Worm (Caenorhabditis elegans) whole organism, early embryonic: ENCODE data around the gene E02H4.2.

Source experiments
- B0310.2 ChIP-seq: sonication (generic microtip); optimal IDR thresholded peaks from 2 replicates; lab custom pipeline; 2016; ENCODE audit warnings: mild to moderate bottlenecking, missing genetic modification characterization, missing compliant biosample characterization
- F13C5.2 ChIP-seq: sonication (generic microtip); optimal IDR thresholded peaks from 2 replicates; lab custom pipeline; 2017; ENCODE audit warnings: mild to moderate bottlenecking, missing genetic modification characterization, inconsistent platforms, missing compliant biosample characterization
- aly-1 ChIP-seq: sonication (generic microtip); optimal IDR thresholded peaks from 2 replicates; lab custom pipeline; 2016; ENCODE audit warnings: missing genetic modification characterization, missing compliant biosample characterization
- ama-1 ChIP-seq: fragments of 150-350 bp; optimal IDR thresholded peaks from 2 replicates; lab custom pipeline; 2014
- ceh-13 ChIP-seq: fragments of 200-800 bp; sonication (Bioruptor generic); optimal IDR thresholded peaks from 2 replicates; lab custom pipeline; 2018; ENCODE audit warnings: mild to moderate bottlenecking, missing genetic modification characterization, missing compliant biosample characterization
- ceh-36 ChIP-seq: sonication (generic microtip); optimal IDR thresholded peaks from 2 replicates; lab custom pipeline; 2016; ENCODE audit warnings: missing genetic modification characterization, inconsistent platforms, missing compliant biosample characterization
- ets-7 ChIP-seq: sonication (generic microtip); optimal IDR thresholded peaks from 2 replicates; lab custom pipeline; 2016; ENCODE audit warnings: missing genotype, missing genetic modification characterization, missing compliant biosample characterization
- flt-1 ChIP-seq: fragments of 200-800 bp; sonication (Bioruptor generic); IDR thresholded peaks from 2 replicates; pipeline ENCODE4 v1.3.6; 2022; ENCODE audit warnings: missing genetic modification characterization, missing compliant biosample characterization
- hmbx-1 ChIP-seq: sonication (generic microtip); optimal IDR thresholded peaks from 2 replicates; lab custom pipeline; 2016; ENCODE audit warnings: mild to moderate bottlenecking, missing genetic modification characterization, missing compliant biosample characterization
- hmg-4 ChIP-seq: fragments of 200-800 bp; sonication (Bioruptor generic); optimal IDR thresholded peaks from 2 replicates; lab custom pipeline; 2018; ENCODE audit warnings: mild to moderate bottlenecking, missing genetic modification characterization, missing compliant biosample characterization
- hnd-1 ChIP-seq: sonication (generic microtip); optimal IDR thresholded peaks from 2 replicates; lab custom pipeline; 2016; ENCODE audit warnings: missing genetic modification characterization, missing compliant biosample characterization
- pes-1 ChIP-seq: fragments of 200-800 bp; sonication (Bioruptor generic); IDR thresholded peaks from 2 replicates; pipeline ENCODE4 v1.3.6; 2022; ENCODE audit warnings: missing genetic modification reagents, missing genetic modification characterization, missing compliant biosample characterization
- scrt-1 ChIP-seq: fragments of 200-800 bp; sonication (Bioruptor generic); IDR thresholded peaks from 2 replicates; pipeline ENCODE4 v1.3.6; 2022; ENCODE audit warnings: missing genetic modification characterization, missing compliant biosample characterization
- sea-1 ChIP-seq: fragments of 200-800 bp; sonication (Bioruptor generic); conservative IDR thresholded peaks from 2 replicates; pipeline ENCODE4 v1.3.6; 2022; ENCODE audit warnings: missing genetic modification characterization, missing compliant biosample characterization
- tbx-11 ChIP-seq: fragments of 200-800 bp; sonication (Bioruptor generic); IDR thresholded peaks from 2 replicates; pipeline ENCODE4 v1.3.6; 2022; ENCODE audit warnings: missing genetic modification characterization, missing compliant biosample characterization
- tbx-37 ChIP-seq: fragments of 200-800 bp; sonication (Bioruptor generic); conservative IDR thresholded peaks from 2 replicates; pipeline ENCODE4 v1.3.6; 2022; ENCODE audit warnings: missing genetic modification reagents, missing genetic modification characterization, missing compliant biosample characterization
- tra-4 ChIP-seq: sonication (generic microtip); optimal IDR thresholded peaks from 2 replicates; lab custom pipeline; 2017; ENCODE audit warnings: missing genetic modification characterization, missing compliant biosample characterization

E02H4.2 gene

DNA sequence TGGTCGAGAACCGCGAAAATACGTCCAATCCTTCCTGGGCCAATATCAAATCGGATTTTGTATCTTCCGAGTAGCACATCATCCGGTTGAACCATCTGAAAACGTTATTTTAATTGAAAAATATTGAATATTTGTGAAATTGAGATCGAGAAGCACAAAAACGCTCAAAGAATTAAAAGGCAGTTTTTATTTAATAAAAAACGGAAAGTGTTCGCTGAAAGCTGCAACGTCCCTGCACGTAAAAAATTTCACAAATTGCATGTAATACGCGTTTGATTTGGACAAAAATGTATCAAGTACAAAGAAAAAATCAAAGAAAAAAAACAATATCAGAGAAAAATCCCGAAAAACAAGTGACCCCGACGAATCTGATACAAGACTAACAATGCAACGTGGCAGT lies 29.4 kb downstream of the E02H4.2 start, which contains the start of gene E02H4.6:
Gene E02H4.6 (minus strand): TSS at position 101 of the 400 bp plus-strand sequence.
- TF ChIP-seq ets-7 (tag; lab: Kevin White, UChicago) = no peak
- no peak for TF ChIP-seq aly-1 (tag; lab: Kevin White, UChicago)
- TF ChIP-seq hmg-4 (GFP tag; lab: Kevin White, UChicago) = no peak
- TF ChIP-seq hmbx-1 (tag; lab: Kevin White, UChicago) = no peak
- no peak for TF ChIP-seq tbx-37
- TF ChIP-seq tbx-11 (GFP tag; lab: Robert Waterston, UW) = no peak
- no peak for TF ChIP-seq ceh-36
- no peak for TF ChIP-seq sea-1 (GFP tag; lab: Robert Waterston, UW)
- TF ChIP-seq F13C5.2 (tag; lab: Kevin White, UChicago) = no peak
- TF ChIP-seq B0310.2 = no peak
- TF ChIP-seq tra-4 = no peak
- TF ChIP-seq ama-1 (lab: Kevin White, UChicago) = no peak
- no peak for TF ChIP-seq pes-1 (GFP tag; lab: Robert Waterston, UW)
- no peak for TF ChIP-seq hnd-1 (tag; lab: Kevin White, UChicago)

DNA sequence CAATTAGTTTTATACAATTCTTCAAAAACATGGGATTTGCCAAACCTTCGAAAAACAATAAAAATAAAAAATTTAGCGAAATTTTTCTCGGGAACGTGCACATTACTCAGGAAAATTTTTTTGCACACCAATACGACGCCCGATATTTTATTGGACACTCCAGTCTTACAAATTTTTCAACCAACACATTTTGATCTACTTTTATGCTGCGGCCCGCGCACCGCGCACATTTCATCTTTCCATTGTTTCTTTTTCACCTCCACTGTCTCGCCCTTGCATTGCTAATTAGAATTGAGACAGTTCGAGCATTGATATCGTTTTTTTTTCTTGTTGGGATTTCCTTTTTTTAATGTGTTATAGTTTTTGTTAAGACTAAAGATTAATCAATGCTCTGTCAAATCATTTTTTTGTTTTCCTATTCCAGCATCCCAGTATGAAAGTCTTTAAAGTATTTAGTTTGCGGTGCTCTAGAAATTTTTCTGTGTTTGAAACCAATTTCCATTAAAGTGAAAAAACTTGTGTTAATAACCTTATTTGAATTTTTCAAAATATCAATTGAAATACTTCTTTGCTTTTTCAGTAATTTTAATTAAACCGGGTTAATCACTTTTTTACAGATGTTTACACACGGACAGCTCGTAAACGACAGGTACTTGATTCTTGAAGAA lies 33.9 kb downstream of the E02H4.2 start, which contains the start of gene K04C1.5:
Gene K04C1.5 (plus strand): TSS at position 618 of the 668 bp plus-strand sequence.
- TF ChIP-seq tra-4 = no peak
- no peak for TF ChIP-seq flt-1 (GFP tag; lab: Robert Waterston, UW)
- TF ChIP-seq F13C5.2 (tag; lab: Kevin White, UChicago) = no peak
- no peak for TF ChIP-seq hmbx-1 (tag; lab: Kevin White, UChicago)
- TF ChIP-seq ets-7 (tag; lab: Kevin White, UChicago) = no peak
- TF ChIP-seq ama-1 (lab: Kevin White, UChicago) = no peak
- no peak for TF ChIP-seq ceh-13 (GFP tag; lab: Kevin White, UChicago)
- no peak for TF ChIP-seq ceh-36
- no peak for TF ChIP-seq hnd-1 (tag; lab: Kevin White, UChicago)
- TF ChIP-seq hmg-4 (GFP tag; lab: Kevin White, UChicago) = no peak
- TF ChIP-seq scrt-1 (GFP tag; lab: Robert Waterston, UW) = no peak

- no peak for TF ChIP-seq aly-1 (tag; lab: Kevin White, UChicago)
- no peak for TF ChIP-seq hmg-4 (GFP tag; lab: Kevin White, UChicago)
- no peak for TF ChIP-seq ama-1 (lab: Kevin White, UChicago)
- no peak for TF ChIP-seq hnd-1 (tag; lab: Kevin White, UChicago)
- no peak for TF ChIP-seq pes-1 (GFP tag; lab: Robert Waterston, UW)
- TF ChIP-seq ceh-36 = no peak
- no peak for TF ChIP-seq scrt-1 (GFP tag; lab: Robert Waterston, UW)
- no peak for TF ChIP-seq tbx-11 (GFP tag; lab: Robert Waterston, UW)
- TF ChIP-seq B0310.2 = no peak
- no peak for TF ChIP-seq sea-1 (GFP tag; lab: Robert Waterston, UW)
- TF ChIP-seq ets-7 (tag; lab: Kevin White, UChicago) = no peak
- no peak for TF ChIP-seq flt-1 (GFP tag; lab: Robert Waterston, UW)
- no peak for TF ChIP-seq ceh-13 (GFP tag; lab: Kevin White, UChicago)
- TF ChIP-seq hmbx-1 (tag; lab: Kevin White, UChicago) = no peak
- no peak for TF ChIP-seq tbx-37
- TF ChIP-seq F13C5.2 (tag; lab: Kevin White, UChicago) = no peak
- TF ChIP-seq tra-4 = no peak
Measured at ce11 chrX:14246518-14246917, 34.9 kb downstream of the E02H4.2 start, which contains the start of gene mlc-6. Gene mlc-6, minus strand, starts transcription at chrX:14246618.

DNA sequence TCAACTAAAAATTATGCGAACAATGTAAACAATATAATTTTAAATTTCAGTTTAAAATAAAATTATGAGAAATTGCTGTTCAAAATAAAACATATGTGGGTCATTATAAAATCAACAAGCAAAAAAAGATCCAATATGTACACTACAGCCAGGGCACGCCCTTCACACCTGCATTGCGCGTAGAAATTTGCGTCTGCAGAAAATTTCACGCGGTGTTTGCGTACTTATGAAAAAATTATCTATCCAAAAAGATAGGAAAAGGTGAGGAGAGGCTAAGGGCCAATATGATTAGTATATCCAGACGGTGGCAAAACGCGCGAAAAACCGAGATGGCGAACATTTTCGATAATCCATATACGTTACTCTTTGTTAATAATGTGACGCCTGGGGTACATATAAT lies 36.9 kb downstream of the E02H4.2 start:
- TF ChIP-seq ceh-13 (GFP tag; lab: Kevin White, UChicago) = no peak
- TF ChIP-seq sea-1 (GFP tag; lab: Robert Waterston, UW) = no peak
- no peak for TF ChIP-seq pes-1 (GFP tag; lab: Robert Waterston, UW)
- no peak for TF ChIP-seq hmbx-1 (tag; lab: Kevin White, UChicago)
- TF ChIP-seq scrt-1 (GFP tag; lab: Robert Waterston, UW) = no peak
- TF ChIP-seq flt-1 (GFP tag; lab: Robert Waterston, UW) = no peak
- no peak for TF ChIP-seq tra-4
- TF ChIP-seq ama-1 (lab: Kevin White, UChicago) = no peak
- no peak for TF ChIP-seq B0310.2
- TF ChIP-seq tbx-37 = no peak
- TF ChIP-seq aly-1 (tag; lab: Kevin White, UChicago) = no peak
- TF ChIP-seq ceh-36 = no peak
- TF ChIP-seq hnd-1 (tag; lab: Kevin White, UChicago) = no peak
- no peak for TF ChIP-seq hmg-4 (GFP tag; lab: Kevin White, UChicago)
- TF ChIP-seq tbx-11 (GFP tag; lab: Robert Waterston, UW) = no peak
- TF ChIP-seq ets-7 (tag; lab: Kevin White, UChicago) = no peak
- TF ChIP-seq F13C5.2 (tag; lab: Kevin White, UChicago) = no peak

DNA sequence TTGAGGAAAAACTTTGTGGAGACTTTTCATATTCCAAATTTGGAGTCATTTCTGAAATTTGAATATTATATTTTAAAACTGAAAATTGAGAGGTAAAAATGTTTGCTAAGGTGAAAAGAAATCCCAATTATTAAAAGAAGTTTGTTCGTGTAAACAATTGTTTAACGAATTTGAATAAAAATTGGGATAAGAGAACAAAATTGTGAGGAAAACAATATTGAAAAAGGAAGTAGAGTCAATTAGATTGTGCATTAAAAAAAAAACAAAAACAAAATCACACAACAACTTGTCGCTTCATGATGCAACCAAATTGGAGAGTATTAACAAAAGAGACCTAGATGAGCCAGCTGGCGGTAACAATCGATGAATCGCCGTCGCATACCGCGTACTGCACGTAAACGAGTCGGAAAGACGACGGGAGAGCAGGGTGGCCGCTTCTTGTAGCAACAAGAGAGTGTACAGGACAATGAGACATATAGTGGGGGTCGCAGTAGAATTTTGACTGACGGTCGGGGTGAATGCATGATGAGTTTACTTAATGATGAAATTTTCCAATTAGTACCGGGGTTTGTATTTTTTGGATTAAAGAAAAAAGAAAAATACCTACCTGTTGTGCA lies 38.0 kb downstream of the E02H4.2 start, which contains the start of gene K04C1.3:
Gene K04C1.3 (minus strand): TSS at position 51 of the 617 bp plus-strand sequence.
- TF ChIP-seq tbx-37 = no peak
- TF ChIP-seq hmg-4 (GFP tag; lab: Kevin White, UChicago) = no peak

ce11 chrX:14241531-14241930 lies 39.9 kb downstream of the E02H4.2 start:
- TF ChIP-seq flt-1 (GFP tag; lab: Robert Waterston, UW) = no peak
- TF ChIP-seq hnd-1 (tag; lab: Kevin White, UChicago) = no peak
- no peak for TF ChIP-seq ceh-13 (GFP tag; lab: Kevin White, UChicago)
- no peak for TF ChIP-seq hmbx-1 (tag; lab: Kevin White, UChicago)
- TF ChIP-seq ceh-36 = no peak
- no peak for TF ChIP-seq ama-1 (lab: Kevin White, UChicago)
- TF ChIP-seq tra-4 = no peak
- TF ChIP-seq ets-7 (tag; lab: Kevin White, UChicago) = no peak
- TF ChIP-seq sea-1 (GFP tag; lab: Robert Waterston, UW) = no peak
- no peak for TF ChIP-seq aly-1 (tag; lab: Kevin White, UChicago)
- TF ChIP-seq tbx-11 (GFP tag; lab: Robert Waterston, UW) = no peak
- TF ChIP-seq F13C5.2 (tag; lab: Kevin White, UChicago) = no peak
- no peak for TF ChIP-seq pes-1 (GFP tag; lab: Robert Waterston, UW)
- no peak for TF ChIP-seq hmg-4 (GFP tag; lab: Kevin White, UChicago)
- no peak for TF ChIP-seq tbx-37
- no peak for TF ChIP-seq scrt-1 (GFP tag; lab: Robert Waterston, UW)
- no peak for TF ChIP-seq B0310.2
